Fruit fly (Drosophila melanogaster) Kc167 (cell line): Measurements from ENCODE around the gene CycD.

Source experiments
- Myc ChIP-seq: fragments of >200 bp; optimal IDR thresholded peaks from 2 replicates; lab custom pipeline; 2017; ENCODE audit warnings: missing external identifiers
- Sin3A ChIP-seq: fragments of >200 bp; optimal IDR thresholded peaks from 2 replicates; lab custom pipeline; 2018; ENCODE audit warnings: missing external identifiers
- h ChIP-seq: fragments of >200 bp; optimal IDR thresholded peaks from 3 replicates; lab custom pipeline; 2018; ENCODE audit warnings: missing external identifiers
- insv ChIP-seq: fragments of >200 bp; optimal IDR thresholded peaks from 3 replicates; lab custom pipeline; 2018; ENCODE audit warnings: missing external identifiers
- psq ChIP-seq: fragments of >200 bp; optimal IDR thresholded peaks from 2 replicates; lab custom pipeline; 2017; ENCODE audit warnings: missing external identifiers
- ttk ChIP-seq: sonication (Bioruptor generic); optimal IDR thresholded peaks from 2 replicates; lab custom pipeline; 2017; ENCODE audit warnings: missing external identifiers

Gene CycD

dm6 chrX:15909564-15910284 is at the start of gene CycD:
TSS of gene CycD (minus strand) at chrX:15909676.
- TF ChIP-seq psq (lab: Kevin White, UChicago) (no peak), ttk (lab: Kevin White, UChicago) (no peak), Myc (no peak), Sin3A (lab: Kevin White, UChicago) (no peak), insv (lab: Kevin White, UChicago) (no peak), h (lab: Kevin White, UChicago) (no peak)

- TF ChIP-seq ttk (lab: Kevin White, UChicago) (no peak), Myc (no peak), Sin3A (lab: Kevin White, UChicago) (no peak), insv (lab: Kevin White, UChicago) (no peak), h (lab: Kevin White, UChicago) (no peak), psq (lab: Kevin White, UChicago) (no peak)
Observed at dm6 chrX:15950056-15950455, 40.6 kb upstream of the CycD start.

- TF ChIP-seq Myc, result no peak
Observed at dm6 chrX:15944735-15945323, 35.4 kb upstream of the CycD start, which contains the start of gene Rrp47. TSS of gene Rrp47 (plus strand) at chrX:15944897.

dm6 chrX:15941527-15941926 is 32.1 kb upstream of the CycD start:
- TF ChIP-seq Myc, result no peak
- TF ChIP-seq Sin3A (lab: Kevin White, UChicago), result no peak
- TF ChIP-seq insv (lab: Kevin White, UChicago), result no peak
- no peak for TF ChIP-seq psq (lab: Kevin White, UChicago)
- no peak for TF ChIP-seq ttk (lab: Kevin White, UChicago)
- TF ChIP-seq h (lab: Kevin White, UChicago), result no peak

dm6 chrX:15940956-15941246 is 31.4 kb upstream of the CycD start, which contains the start of gene CG8924:
TSS of gene CG8924 (plus strand) at chrX:15941077.
- TF ChIP-seq Sin3A (lab: Kevin White, UChicago), result no peak
- TF ChIP-seq h (lab: Kevin White, UChicago), result no peak
- TF ChIP-seq ttk (lab: Kevin White, UChicago), result no peak
- no peak for TF ChIP-seq insv (lab: Kevin White, UChicago)

- TF ChIP-seq insv (lab: Kevin White, UChicago) (no peak), Sin3A (lab: Kevin White, UChicago) (no peak), ttk (lab: Kevin White, UChicago) (no peak), psq (lab: Kevin White, UChicago) (no peak), Myc (no peak), h (lab: Kevin White, UChicago) (no peak)
Observed at dm6 chrX:15940105-15940955, 30.9 kb upstream of the CycD start, which contains the start of gene Stim. TSS of gene Stim (minus strand) at chrX:15940451.

- no peak for TF ChIP-seq Sin3A (lab: Kevin White, UChicago)
Observed at dm6 chrX:15934226-15934547, 24.7 kb upstream of the CycD start.

- TF ChIP-seq insv (lab: Kevin White, UChicago), result no peak
- TF ChIP-seq ttk (lab: Kevin White, UChicago), result no peak
- no peak for TF ChIP-seq h (lab: Kevin White, UChicago)
- TF ChIP-seq psq (lab: Kevin White, UChicago), result no peak
- TF ChIP-seq Sin3A (lab: Kevin White, UChicago), result no peak
- TF ChIP-seq Myc, result no peak
Observed at dm6 chrX:15933504-15934225, 24.2 kb upstream of the CycD start, which contains the start of gene Ranbp16. TSS of gene Ranbp16 (minus strand) at chrX:15933867.

dm6 chrX:15924805-15925204 is 15.3 kb upstream of the CycD start, which contains the start of gene Lcch3:
TSS of gene Lcch3 (plus strand) at chrX:15925105.
- no peak for TF ChIP-seq Myc
- no peak for TF ChIP-seq h (lab: Kevin White, UChicago)
- no peak for TF ChIP-seq ttk (lab: Kevin White, UChicago)
- TF ChIP-seq Sin3A (lab: Kevin White, UChicago), result no peak
- no peak for TF ChIP-seq insv (lab: Kevin White, UChicago)
- TF ChIP-seq psq (lab: Kevin White, UChicago), result no peak

dm6 chrX:15921655-15922054 is 12.2 kb upstream of the CycD start, which contains the start of gene CG8916:
TSS of gene CG8916 (plus strand) at chrX:15921955.
- TF ChIP-seq h (lab: Kevin White, UChicago) (no peak), insv (lab: Kevin White, UChicago) (no peak), Myc (no peak)

- TF ChIP-seq Myc, result no peak
- TF ChIP-seq h (lab: Kevin White, UChicago), result no peak
- no peak for TF ChIP-seq psq (lab: Kevin White, UChicago)
- TF ChIP-seq Sin3A (lab: Kevin White, UChicago), result no peak
- no peak for TF ChIP-seq insv (lab: Kevin White, UChicago)
- TF ChIP-seq ttk (lab: Kevin White, UChicago), result no peak
Observed at dm6 chrX:15910570-15910969, 1.1 kb upstream of the CycD start, which contains the start of gene Lrp4. TSS of gene Lrp4 (plus strand) at chrX:15910870.
